Worm (Caenorhabditis elegans): Measurements from ENCODE around the gene rps-23.

- TF ChIP-seq tbx-11 (GFP tag; IDR thresholded peaks at IDR 0.05), result no peak
- TF ChIP-seq ama-1 (optimal IDR thresholded peaks at IDR 0.05), result no peak
- TF ChIP-seq ets-7 (tag; optimal IDR thresholded peaks at IDR 0.05), result no peak
- no peak for TF ChIP-seq B0310.2 (tag; optimal IDR thresholded peaks at IDR 0.05)
- TF ChIP-seq flt-1 (GFP tag; IDR thresholded peaks at IDR 0.05), result no peak
- TF ChIP-seq sea-1 (GFP tag; conservative IDR thresholded peaks at IDR 0.05), result no peak
- TF ChIP-seq tbx-37 (GFP tag; conservative IDR thresholded peaks at IDR 0.05), result no peak
- TF ChIP-seq ceh-13 (GFP tag; optimal IDR thresholded peaks at IDR 0.05), result no peak
- no peak for TF ChIP-seq hmg-4 (GFP tag; optimal IDR thresholded peaks at IDR 0.05)
- no peak for TF ChIP-seq aly-1 (tag; optimal IDR thresholded peaks at IDR 0.05)
- no peak for TF ChIP-seq tra-4 (tag; optimal IDR thresholded peaks at IDR 0.05)
- TF ChIP-seq hmbx-1 (tag; optimal IDR thresholded peaks at IDR 0.05), result no peak
- no peak for TF ChIP-seq pes-1 (GFP tag; IDR thresholded peaks at IDR 0.05)
- no peak for TF ChIP-seq ceh-36 (tag; optimal IDR thresholded peaks at IDR 0.05)
These were observed 7.6 kb upstream of the rps-23 start, which contains the start of gene acs-20 for ce11 chrIV:12398437-12398836.

Data from whole organism, early embryonic.